Worm (Caenorhabditis elegans): ENCODE results near the gene F31E9.6.

The F31E9.6 gene

DNA sequence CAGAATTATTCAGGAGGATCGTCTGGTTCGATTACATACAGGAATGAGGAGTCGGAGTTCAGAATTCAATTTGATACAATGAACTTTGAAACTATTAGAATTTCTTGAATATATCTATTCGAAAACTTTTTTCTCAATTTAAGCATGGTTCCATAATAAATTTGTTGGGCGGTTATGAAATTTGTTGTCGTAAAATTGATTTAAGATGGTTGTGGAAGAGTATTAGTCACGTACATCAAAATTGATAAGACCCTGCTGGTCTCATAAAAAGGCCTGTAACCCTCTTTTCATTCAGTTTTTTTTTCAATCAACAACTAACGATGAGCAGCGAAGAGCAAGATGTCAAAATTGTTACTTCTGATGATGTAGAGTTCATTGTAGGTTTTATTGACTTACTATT lies 32.6 kb upstream of the F31E9.6 start, which contains the start of gene skr-5:
skr-5 (plus strand) TSS at position 301 of the 400 bp plus-strand sequence.
- TF ChIP-seq sma-9 (GFP tag; optimal IDR thresholded peaks at IDR 0.05) (no peak), sma-9 (tag; optimal IDR thresholded peaks at IDR 0.05) (no peak), crh-2 (tag; optimal IDR thresholded peaks at IDR 0.05) (no peak)

ce11 chrV:17344876-17345275 lies 29.9 kb upstream of the F31E9.6 start, which contains the start of the genes fbxa-188 and fbxa-189:
fbxa-188 (minus strand) TSS chrV:17344926.
fbxa-189 (plus strand) TSS chrV:17345214.
- TF ChIP-seq elt-1 (tag; optimal IDR thresholded peaks at IDR 0.05) (no peak), fos-1 (tag; optimal IDR thresholded peaks at IDR 0.05) (peak; percentile 19), ztf-1 (GFP tag; conservative IDR thresholded peaks at IDR 0.05) (no peak)

- TF ChIP-seq Y55F3AM.14 (GFP tag; optimal IDR thresholded peaks at IDR 0.05), result no peak
- no peak for TF ChIP-seq skn-1 (tag; optimal IDR thresholded peaks at IDR 0.05)
- no peak for TF ChIP-seq blmp-1 (tag; optimal IDR thresholded peaks at IDR 0.05; ENCODE audit: insufficient read depth)
- TF ChIP-seq peb-1 (tag; optimal IDR thresholded peaks at IDR 0.05), result no peak
- TF ChIP-seq F13H6.1 (tag; optimal IDR thresholded peaks at IDR 0.05), result no peak
- no peak for TF ChIP-seq fos-1 (tag; optimal IDR thresholded peaks at IDR 0.05)
- no peak for TF ChIP-seq ceh-82 (tag; optimal IDR thresholded peaks at IDR 0.05)
- TF ChIP-seq nhr-21 (tag; optimal IDR thresholded peaks at IDR 0.05), result no peak
- TF ChIP-seq nhr-10 (tag; optimal IDR thresholded peaks at IDR 0.05), result no peak
These were observed 24.4 kb upstream of the F31E9.6 start for ce11 chrV:17339349-17339748.

ce11 chrV:17331340-17331739 lies 16.4 kb upstream of the F31E9.6 start, which contains the start of gene fbxa-185:
fbxa-185 (plus strand) TSS chrV:17331640.
- TF ChIP-seq lin-39 (tag; optimal IDR thresholded peaks at IDR 0.05) (no peak), skn-1 (tag; optimal IDR thresholded peaks at IDR 0.05) (no peak), ztf-4 (tag; optimal IDR thresholded peaks at IDR 0.05) (no peak), nhr-12 (tag; optimal IDR thresholded peaks at IDR 0.05) (no peak), nhr-6 (tag; optimal IDR thresholded peaks at IDR 0.05) (no peak), sma-9 (GFP tag; optimal IDR thresholded peaks at IDR 0.05) (no peak), sma-9 (tag; optimal IDR thresholded peaks at IDR 0.05) (no peak), unc-55 (GFP tag; optimal IDR thresholded peaks at IDR 0.05) (no peak), nhr-77 (tag; optimal IDR thresholded peaks at IDR 0.05) (no peak), unc-39 (tag; optimal IDR thresholded peaks at IDR 0.05) (no peak), egl-27 (tag; optimal IDR thresholded peaks at IDR 0.05) (no peak)

DNA sequence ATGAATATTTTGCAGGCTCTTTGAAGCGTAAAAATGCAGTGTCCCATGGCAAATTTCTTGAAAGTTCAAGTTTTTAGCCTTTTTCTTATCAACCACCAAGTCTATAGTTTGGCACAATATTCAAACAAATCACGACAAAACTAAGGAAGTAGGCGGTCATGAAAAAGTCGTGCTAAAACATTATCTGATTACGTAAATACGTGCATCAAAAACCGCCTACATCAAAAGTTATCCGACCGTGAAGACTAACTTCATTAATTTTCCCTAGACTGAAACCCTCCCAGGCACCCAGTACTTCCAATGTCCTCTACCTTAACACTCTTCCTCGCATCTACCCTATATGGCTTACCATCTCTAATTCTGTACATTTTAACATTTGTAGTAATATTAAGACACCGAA lies 13.5 kb upstream of the F31E9.6 start, which contains the start of gene srg-44:
srg-44 (plus strand) TSS at position 301 of the 400 bp plus-strand sequence.
- no peak for TF ChIP-seq unc-62 (GFP tag; optimal IDR thresholded peaks at IDR 0.05)
- TF ChIP-seq Y55F3AM.14 (GFP tag; optimal IDR thresholded peaks at IDR 0.05), result no peak
- no peak for TF ChIP-seq aly-2 (tag; optimal IDR thresholded peaks at IDR 0.05)
- no peak for TF ChIP-seq ama-1 (optimal IDR thresholded peaks at IDR 0.05)
- TF ChIP-seq mdl-1 (tag; optimal IDR thresholded peaks at IDR 0.05), result no peak
- TF ChIP-seq lsy-2 (tag; optimal IDR thresholded peaks at IDR 0.05), result no peak
- no peak for TF ChIP-seq alr-1 (tag; optimal IDR thresholded peaks at IDR 0.05)
- no peak for TF ChIP-seq nhr-10 (tag; optimal IDR thresholded peaks at IDR 0.05)
- TF ChIP-seq ztf-4 (tag; optimal IDR thresholded peaks at IDR 0.05), result no peak
- TF ChIP-seq lin-13 (GFP tag; optimal IDR thresholded peaks at IDR 0.05), result no peak
- TF ChIP-seq elt-1 (tag; optimal IDR thresholded peaks at IDR 0.05), result no peak
- TF ChIP-seq dmd-4 (tag; optimal IDR thresholded peaks at IDR 0.05), result no peak
- TF ChIP-seq F13H6.1 (tag; optimal IDR thresholded peaks at IDR 0.05), result no peak
- TF ChIP-seq nhr-77 (tag; optimal IDR thresholded peaks at IDR 0.05), result no peak
- TF ChIP-seq gmeb-1 (tag; optimal IDR thresholded peaks at IDR 0.05), result no peak
- TF ChIP-seq sma-3 (GFP tag; optimal IDR thresholded peaks at IDR 0.05), result no peak
- no peak for TF ChIP-seq nhr-12 (tag; optimal IDR thresholded peaks at IDR 0.05)

- TF ChIP-seq elt-3 (tag; optimal IDR thresholded peaks at IDR 0.05) (no peak), ceh-16 (tag; optimal IDR thresholded peaks at IDR 0.05) (no peak), unc-39 (tag; optimal IDR thresholded peaks at IDR 0.05) (no peak), unc-62 (GFP tag; optimal IDR thresholded peaks at IDR 0.05) (no peak), nhr-77 (tag; optimal IDR thresholded peaks at IDR 0.05) (no peak), lsy-2 (tag; optimal IDR thresholded peaks at IDR 0.05) (no peak), zag-1 (tag; optimal IDR thresholded peaks at IDR 0.05) (no peak), Y55F3AM.14 (GFP tag; optimal IDR thresholded peaks at IDR 0.05) (no peak), sma-9 (GFP tag; optimal IDR thresholded peaks at IDR 0.05) (no peak), sma-9 (tag; optimal IDR thresholded peaks at IDR 0.05) (no peak), gmeb-1 (tag; optimal IDR thresholded peaks at IDR 0.05) (no peak), unc-55 (GFP tag; optimal IDR thresholded peaks at IDR 0.05) (no peak), mbf-1 (tag; optimal IDR thresholded peaks at IDR 0.05) (no peak), sem-4 (tag; optimal IDR thresholded peaks at IDR 0.05) (no peak), F13H6.1 (tag; optimal IDR thresholded peaks at IDR 0.05) (no peak), snpc-4 (tag; optimal IDR thresholded peaks at IDR 0.05) (no peak)
These were observed 12.9 kb upstream of the F31E9.6 start, which contains the start of gene sdz-16 for ce11 chrV:17327867-17328266. sdz-16 (minus strand) TSS chrV:17327967.
